Worm (Caenorhabditis elegans): ENCODE data around the gene B0228.7.

- TF ChIP-seq npax-4 (tag; optimal IDR thresholded peaks at IDR 0.05) (no peak), hlh-30 (tag; optimal IDR thresholded peaks at IDR 0.05; ENCODE audit: insufficient read depth) (no peak)
Observed at ce11 chrII:7707383-7707782, 51.4 kb downstream of the B0228.7 start, which contains the start of gene luc-7L.

All from whole organism, late embryonic.